Worm (Caenorhabditis elegans): ENCODE measurements around the gene F47B8.3.
"Not testable (repeated sequence)": the region's sequence is repeated elsewhere in the genome, so short reads cannot be mapped to it uniquely, and the experiment has no call there.

F47B8.3 gene

ce11 chrV:14316525-14316924 is 6.3 kb downstream of the F47B8.3 start, which contains the start of gene F47B8.2:
Gene F47B8.2 (minus strand): TSS chrV:14316625.
- no peak for TF ChIP-seq klf-2 (GFP tag; conservative IDR thresholded peaks at IDR 0.05)
- TF ChIP-seq med-1 (GFP tag; optimal IDR thresholded peaks at IDR 0.05; ENCODE audit: insufficient read depth): no peak
- no peak for TF ChIP-seq ref-1 (GFP tag; conservative IDR thresholded peaks at IDR 0.05)
- no peak for TF ChIP-seq ztf-23 (GFP tag; IDR thresholded peaks at IDR 0.05)
- no peak for TF ChIP-seq ztf-29 (GFP tag; IDR thresholded peaks at IDR 0.05)
- no peak for TF ChIP-seq flt-1 (GFP tag; IDR thresholded peaks at IDR 0.05)
- TF ChIP-seq T22C8.4 (GFP tag; IDR thresholded peaks at IDR 0.05): no peak
- TF ChIP-seq cog-1 (tag; optimal IDR thresholded peaks at IDR 0.05): no peak
- no peak for TF ChIP-seq tab-1 (GFP tag; IDR thresholded peaks at IDR 0.05)

ce11 chrV:14314236-14314635 is 8.6 kb downstream of the F47B8.3 start, which contains the start of gene F47B8.1:
Gene F47B8.1 (minus strand): TSS chrV:14314336.
- TF ChIP-seq ztf-29 (GFP tag; IDR thresholded peaks at IDR 0.05): no peak
- TF ChIP-seq med-1 (GFP tag; optimal IDR thresholded peaks at IDR 0.05; ENCODE audit: insufficient read depth): no peak
- no peak for TF ChIP-seq T22C8.4 (GFP tag; IDR thresholded peaks at IDR 0.05)
- no peak for TF ChIP-seq cog-1 (tag; optimal IDR thresholded peaks at IDR 0.05)
- no peak for TF ChIP-seq tab-1 (GFP tag; IDR thresholded peaks at IDR 0.05)
- TF ChIP-seq ztf-23 (GFP tag; IDR thresholded peaks at IDR 0.05): no peak
- no peak for TF ChIP-seq ref-1 (GFP tag; conservative IDR thresholded peaks at IDR 0.05)
- no peak for TF ChIP-seq klf-2 (GFP tag; conservative IDR thresholded peaks at IDR 0.05)
- TF ChIP-seq flt-1 (GFP tag; IDR thresholded peaks at IDR 0.05): no peak

- no peak for TF ChIP-seq klf-2 (GFP tag; conservative IDR thresholded peaks at IDR 0.05)
- no peak for TF ChIP-seq flt-1 (GFP tag; IDR thresholded peaks at IDR 0.05)
- no peak for TF ChIP-seq ref-1 (GFP tag; conservative IDR thresholded peaks at IDR 0.05)
- TF ChIP-seq tab-1 (GFP tag; IDR thresholded peaks at IDR 0.05): no peak
- TF ChIP-seq ztf-29 (GFP tag; IDR thresholded peaks at IDR 0.05): no peak
- no peak for TF ChIP-seq T22C8.4 (GFP tag; IDR thresholded peaks at IDR 0.05)
- no peak for TF ChIP-seq ztf-23 (GFP tag; IDR thresholded peaks at IDR 0.05)
- TF ChIP-seq med-1 (GFP tag; optimal IDR thresholded peaks at IDR 0.05; ENCODE audit: insufficient read depth): no peak
- no peak for TF ChIP-seq cog-1 (tag; optimal IDR thresholded peaks at IDR 0.05)
Measured at ce11 chrV:14312695-14313094, 10.1 kb downstream of the F47B8.3 start, which contains the start of gene F14D7.8. Gene F14D7.8 (minus strand): TSS chrV:14312795.

ce11 chrV:14311115-14311514 is 11.7 kb downstream of the F47B8.3 start, which contains the start of gene ddn-3:
Gene ddn-3 (minus strand): TSS chrV:14311215.
- TF ChIP-seq cog-1 (tag; optimal IDR thresholded peaks at IDR 0.05) (no peak), flt-1 (GFP tag; IDR thresholded peaks at IDR 0.05) (no peak), ref-1 (GFP tag; conservative IDR thresholded peaks at IDR 0.05) (no peak), ztf-29 (GFP tag; IDR thresholded peaks at IDR 0.05) (no peak), klf-2 (GFP tag; conservative IDR thresholded peaks at IDR 0.05) (no peak), tab-1 (GFP tag; IDR thresholded peaks at IDR 0.05) (no peak), med-1 (GFP tag; optimal IDR thresholded peaks at IDR 0.05; ENCODE audit: insufficient read depth) (no peak), ztf-23 (GFP tag; IDR thresholded peaks at IDR 0.05) (no peak), T22C8.4 (GFP tag; IDR thresholded peaks at IDR 0.05) (no peak)

- not testable (repeated sequence) for TF ChIP-seq klf-2 (GFP tag; conservative IDR thresholded peaks at IDR 0.05); ztf-29 (GFP tag; IDR thresholded peaks at IDR 0.05); ztf-23 (GFP tag; IDR thresholded peaks at IDR 0.05)
Measured at ce11 chrV:14309632-14310031, 13.2 kb downstream of the F47B8.3 start, which contains the start of gene F14D7.14. Gene F14D7.14 (plus strand): TSS chrV:14309932.

- TF ChIP-seq med-1 (GFP tag; optimal IDR thresholded peaks at IDR 0.05; ENCODE audit: insufficient read depth); ztf-29 (GFP tag; IDR thresholded peaks at IDR 0.05); flt-1 (GFP tag; IDR thresholded peaks at IDR 0.05): not testable (repeated sequence)
Measured at ce11 chrV:14308164-14308563, 14.6 kb downstream of the F47B8.3 start, which contains the start of gene spig-5. Gene spig-5 (plus strand): TSS chrV:14308464.

- not testable (repeated sequence) for TF ChIP-seq med-1 (GFP tag; optimal IDR thresholded peaks at IDR 0.05; ENCODE audit: insufficient read depth); flt-1 (GFP tag; IDR thresholded peaks at IDR 0.05); ztf-23 (GFP tag; IDR thresholded peaks at IDR 0.05)
Measured at ce11 chrV:14306771-14307170, 16.0 kb downstream of the F47B8.3 start, which contains the start of gene spig-4. Gene spig-4 (minus strand): TSS chrV:14306871.

- TF ChIP-seq T22C8.4 (GFP tag; IDR thresholded peaks at IDR 0.05) (no peak), ref-1 (GFP tag; conservative IDR thresholded peaks at IDR 0.05) (no peak), ztf-23 (GFP tag; IDR thresholded peaks at IDR 0.05) (no peak), tab-1 (GFP tag; IDR thresholded peaks at IDR 0.05) (no peak), klf-2 (GFP tag; conservative IDR thresholded peaks at IDR 0.05) (no peak), med-1 (GFP tag; optimal IDR thresholded peaks at IDR 0.05; ENCODE audit: insufficient read depth) (no peak), ztf-29 (GFP tag; IDR thresholded peaks at IDR 0.05) (no peak), flt-1 (GFP tag; IDR thresholded peaks at IDR 0.05) (no peak), cog-1 (tag; optimal IDR thresholded peaks at IDR 0.05) (no peak)
Measured at ce11 chrV:14301076-14301475, 21.7 kb downstream of the F47B8.3 start, which contains the start of gene F14D7.6. Gene F14D7.6 (plus strand): TSS chrV:14301413.

ce11 chrV:14299569-14300064 is 23.2 kb downstream of the F47B8.3 start, which contains the start of the genes spig-3 and F14D7.12:
Gene spig-3 (minus strand): TSS chrV:14299669.
Gene F14D7.12 (plus strand): TSS chrV:14300014.
- no peak for TF ChIP-seq cog-1 (tag; optimal IDR thresholded peaks at IDR 0.05)
- TF ChIP-seq flt-1 (GFP tag; IDR thresholded peaks at IDR 0.05): no peak
- TF ChIP-seq tab-1 (GFP tag; IDR thresholded peaks at IDR 0.05): no peak
- no peak for TF ChIP-seq med-1 (GFP tag; optimal IDR thresholded peaks at IDR 0.05; ENCODE audit: insufficient read depth)
- TF ChIP-seq ztf-29 (GFP tag; IDR thresholded peaks at IDR 0.05): no peak
- no peak for TF ChIP-seq ztf-23 (GFP tag; IDR thresholded peaks at IDR 0.05)
- TF ChIP-seq ref-1 (GFP tag; conservative IDR thresholded peaks at IDR 0.05): no peak
- no peak for TF ChIP-seq T22C8.4 (GFP tag; IDR thresholded peaks at IDR 0.05)
- no peak for TF ChIP-seq klf-2 (GFP tag; conservative IDR thresholded peaks at IDR 0.05)

- TF ChIP-seq flt-1 (GFP tag; IDR thresholded peaks at IDR 0.05) (no peak), cog-1 (tag; optimal IDR thresholded peaks at IDR 0.05) (no peak), ztf-29 (GFP tag; IDR thresholded peaks at IDR 0.05) (no peak), T22C8.4 (GFP tag; IDR thresholded peaks at IDR 0.05) (no peak), ztf-23 (GFP tag; IDR thresholded peaks at IDR 0.05) (no peak), tab-1 (GFP tag; IDR thresholded peaks at IDR 0.05) (no peak), med-1 (GFP tag; optimal IDR thresholded peaks at IDR 0.05; ENCODE audit: insufficient read depth) (no peak), ref-1 (GFP tag; conservative IDR thresholded peaks at IDR 0.05) (no peak), klf-2 (GFP tag; conservative IDR thresholded peaks at IDR 0.05) (no peak)
Measured at ce11 chrV:14296499-14296898, 26.3 kb downstream of the F47B8.3 start, which contains the start of gene F14D7.3. Gene F14D7.3 (plus strand): TSS chrV:14296799.
